In the genomic region with DNA sequence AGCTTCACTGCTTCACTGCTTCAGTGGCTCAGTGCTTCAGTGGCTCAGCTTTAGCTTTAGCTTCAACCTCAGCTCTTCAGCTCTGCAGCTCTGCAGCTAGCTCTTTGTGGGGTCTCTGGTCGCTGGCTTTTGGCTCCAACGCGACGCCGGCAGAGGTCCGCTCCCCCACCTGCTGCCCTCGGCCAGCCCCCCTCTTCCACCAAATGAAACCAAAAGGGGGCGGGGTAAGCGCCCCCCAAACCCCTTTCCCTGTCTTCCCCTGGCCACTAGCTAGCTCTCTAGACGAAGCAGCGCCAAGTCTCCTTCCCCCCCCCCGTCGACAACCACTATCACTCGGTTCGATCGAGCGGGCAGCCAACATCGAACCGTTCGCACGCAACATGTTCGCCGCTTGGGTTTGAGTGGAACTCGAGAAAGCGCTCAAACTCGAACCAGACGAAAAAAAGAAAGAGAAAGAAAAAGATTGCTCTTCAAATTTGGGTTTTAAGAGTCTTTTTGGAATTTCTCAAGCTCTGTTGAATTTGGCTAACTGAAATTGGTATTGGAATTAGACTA, we compare ENCODE assay signal across 3 fruit fly cellular contexts.
TF ChIP-seq lines count a peak whose summit lies in the region.

A gene (minus strand): TSS at position 95 of the 555 bp plus-strand sequence.

- no peak for TF ChIP-seq CTCF in whole organism, embryonic (GFP tag; optimal IDR thresholded peaks at IDR 0.05; lab: Kevin White, UChicago)

TF ChIP-seq in whole organism, adult, 20 proteins besides CTCF, POLR2A, EP300 and RAD21:
- TF ChIP-seq CG7045 (GFP tag; optimal IDR thresholded peaks at IDR 0.05; lab: Kevin White, UChicago), result no peak
- peak; percentile 15 for TF ChIP-seq tj (GFP tag; optimal IDR thresholded peaks at IDR 0.05; lab: Kevin White, UChicago)

TF ChIP-seq in whole organism, embryonic, 481 proteins besides CTCF, POLR2A, EP300 and RAD21:
- peak; percentile 68 for TF ChIP-seq Deaf1 (tag; optimal IDR thresholded peaks at IDR 0.05; lab: Kevin White, UChicago)
- peak; percentile 38 for TF ChIP-seq CG3163 (GFP tag; optimal IDR thresholded peaks at IDR 0.05; lab: Kevin White, UChicago)
- TF ChIP-seq CG12104 (GFP tag; optimal IDR thresholded peaks at IDR 0.05; lab: Kevin White, UChicago), result no peak
- no peak for TF ChIP-seq CG15073 (GFP tag; optimal IDR thresholded peaks at IDR 0.05; lab: Kevin White, UChicago)
- TF ChIP-seq CG13287 (GFP tag; IDR thresholded peaks at IDR 0.05; lab: Robert Waterston, UW; ENCODE audit: partially characterized antibody), result no peak
- peak; percentile 99 for TF ChIP-seq CG5180 (GFP tag; optimal IDR thresholded peaks at IDR 0.05; lab: Kevin White, UChicago)
- TF ChIP-seq crol (GFP tag; IDR thresholded peaks at IDR 0.05; lab: Robert Waterston, UW), result peak; percentile 99
- TF ChIP-seq Max (GFP tag; optimal IDR thresholded peaks at IDR 0.05; lab: Kevin White, UChicago), result no peak
- 0 out of 2 replicates have a peak, but pooled peaks have one; percentile 23 for TF ChIP-seq vvl (GFP tag; IDR thresholded peaks at IDR 0.05; lab: Robert Waterston, UW)
- TF ChIP-seq CG12769 (tag; optimal IDR thresholded peaks at IDR 0.05; lab: Kevin White, UChicago), result peak; percentile 12
- TF ChIP-seq Dll (GFP tag; IDR thresholded peaks at IDR 0.05; lab: Robert Waterston, UW; ENCODE audit: partially characterized antibody), result no peak
- peak; percentile 64 for TF ChIP-seq Med (GFP tag; lab: Kevin White, UChicago)
- TF ChIP-seq insv (GFP tag; optimal IDR thresholded peaks at IDR 0.05; lab: Kevin White, UChicago), result no peak
- TF ChIP-seq CG11398 (GFP tag; optimal IDR thresholded peaks at IDR 0.05; lab: Kevin White, UChicago), result no peak
- no peak for TF ChIP-seq CG31441 (GFP tag; IDR thresholded peaks at IDR 0.05; lab: Robert Waterston, UW)
- peak; percentile 47 for TF ChIP-seq CG10543 (GFP tag; optimal IDR thresholded peaks at IDR 0.05; lab: Kevin White, UChicago)
- TF ChIP-seq Blimp-1 (GFP tag; optimal IDR thresholded peaks at IDR 0.05; lab: Kevin White, UChicago), result peak; percentile 36
- no peak for TF ChIP-seq CrebB (tag; optimal IDR thresholded peaks at IDR 0.05; lab: Kevin White, UChicago)
- peak; percentile 94 for TF ChIP-seq z (GFP tag; IDR thresholded peaks at IDR 0.05; lab: Robert Waterston, UW)
- TF ChIP-seq CG6175 (GFP tag; IDR thresholded peaks at IDR 0.05; lab: Robert Waterston, UW), result peak; percentile 51; the same call in 1 of the 3 replicates
- peak; percentile 11; the same call in 1 of the 2 replicates for TF ChIP-seq Bgb (GFP tag; IDR thresholded peaks at IDR 0.05; lab: Robert Waterston, UW; ENCODE audit: partially characterized antibody)
- no peak for TF ChIP-seq lab (GFP tag; optimal IDR thresholded peaks at IDR 0.05; lab: Kevin White, UChicago)
- TF ChIP-seq Adf1 (GFP tag; IDR thresholded peaks at IDR 0.05; lab: Robert Waterston, UW), result peak; percentile 82
- no peak for TF ChIP-seq Asciz (GFP tag; optimal IDR thresholded peaks at IDR 0.05; lab: Kevin White, UChicago)
- no peak for TF ChIP-seq HmgZ (tag; optimal IDR thresholded peaks at IDR 0.05; lab: Kevin White, UChicago)

TF ChIP-seq in whole organism, pupa, 21 proteins besides CTCF, POLR2A, EP300 and RAD21:
- TF ChIP-seq D1 (tag; optimal IDR thresholded peaks at IDR 0.05; lab: Kevin White, UChicago) (no peak), CG10348 (GFP tag; IDR thresholded peaks at IDR 0.05; lab: Robert Waterston, UW) (no peak), CG13204 (GFP tag; optimal IDR thresholded peaks at IDR 0.05; lab: Kevin White, UChicago) (peak; percentile 76), EcR (GFP tag; optimal IDR thresholded peaks at IDR 0.05; lab: Kevin White, UChicago) (peak; percentile 67), CG32121 (GFP tag; IDR thresholded peaks at IDR 0.05; lab: Robert Waterston, UW) (0 out of 2 replicates have a peak, but pooled peaks have one; percentile 18), Pif1B (GFP tag; optimal IDR thresholded peaks at IDR 0.05; lab: Kevin White, UChicago) (no peak)
